Fruit fly (Drosophila melanogaster) whole organism, prepupa: ENCODE measurements around the gene lwr.
A peak's percentile ranks its signal among the peaks of the same experiment; 100 is the strongest.

Source experiments
- CG11294 ChIP-seq: fragments of 200-800 bp; sonication (Bioruptor generic); IDR thresholded peaks from 2 replicates; pipeline ENCODE4 v1.3.6; 2022; ENCODE audit warnings: missing biosample characterization, missing genetic modification characterization
- CG11762 ChIP-seq: fragments of 200-800 bp; sonication (Bioruptor generic); optimal IDR thresholded peaks from 3 replicates; lab custom pipeline; 2016; ENCODE audit warnings: missing biosample characterization, missing genetic modification characterization; ENCODE audit not compliant: insufficient read depth
- CG16779 ChIP-seq: fragments of 200-800 bp; sonication (Bioruptor generic); optimal IDR thresholded peaks from 3 replicates; lab custom pipeline; 2017; ENCODE audit warnings: missing biosample characterization, mild to moderate bottlenecking, missing genetic modification characterization
- CG3032 ChIP-seq: fragments of 200-800 bp; optimal IDR thresholded peaks from 2 replicates; lab custom pipeline; 2019; ENCODE audit warnings: missing biosample characterization, mild to moderate bottlenecking, missing genetic modification characterization, moderate library complexity
- CG8632 ChIP-seq: fragments of 200-800 bp; sonication (Bioruptor generic); optimal IDR thresholded peaks from 3 replicates; lab custom pipeline; 2016; ENCODE audit warnings: missing biosample characterization, missing genetic modification characterization
- CG9139 ChIP-seq: fragments of 200-800 bp; sonication (Bioruptor generic); optimal IDR thresholded peaks from 3 replicates; lab custom pipeline; 2017; ENCODE audit warnings: missing biosample characterization, mild to moderate bottlenecking, missing genetic modification characterization
- Sox14 ChIP-seq: fragments of 200-800 bp; sonication (Bioruptor generic); optimal IDR thresholded peaks from 3 replicates; lab custom pipeline; 2016; ENCODE audit warnings: missing biosample characterization, missing genetic modification characterization
- fkh ChIP-seq: fragments of 200-800 bp; sonication (Bioruptor generic); optimal IDR thresholded peaks from 3 replicates; lab custom pipeline; 2017; ENCODE audit warnings: missing biosample characterization, mild to moderate bottlenecking, missing genetic modification characterization, moderate library complexity
- pdm3 ChIP-seq: fragments of 200-800 bp; sonication (Bioruptor generic); optimal IDR thresholded peaks from 3 replicates; lab custom pipeline; 2016; ENCODE audit warnings: missing biosample characterization, missing genetic modification characterization

DNA sequence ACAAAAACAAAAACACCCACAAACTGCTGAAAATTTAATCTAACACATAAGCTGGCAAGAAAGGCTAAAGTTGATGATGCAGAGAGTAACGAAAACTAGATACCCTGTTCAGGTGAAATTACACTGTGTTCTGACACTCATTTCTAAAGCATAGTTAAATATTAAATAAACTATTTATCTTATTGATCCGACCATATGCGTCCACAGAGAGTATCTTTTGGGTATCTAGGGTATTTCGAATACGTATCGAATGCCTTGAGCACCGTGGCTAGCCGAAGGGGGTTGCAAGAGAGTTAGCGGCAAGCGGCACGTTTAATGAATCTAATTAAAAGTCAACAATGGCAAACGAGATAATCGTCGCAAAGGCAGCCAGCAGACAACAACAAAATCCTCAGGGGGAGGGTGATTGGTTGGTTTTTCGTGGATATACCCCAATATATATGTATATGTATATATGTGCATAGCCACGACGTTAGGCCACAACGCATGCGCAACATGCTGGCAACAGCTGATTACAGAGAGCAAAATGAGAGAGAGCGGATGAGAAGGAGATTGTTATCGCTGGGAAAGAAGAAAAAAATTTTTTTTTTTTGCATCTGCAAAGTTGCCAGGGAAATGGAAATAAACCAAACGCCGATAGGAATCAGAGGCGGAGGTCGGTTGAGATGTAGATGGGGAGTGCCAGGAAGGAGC is 20.3 kb downstream of the lwr start:
- no peak for TF ChIP-seq CG3032 (tag; lab: Kevin White, UChicago)
- peak; percentile 22 for TF ChIP-seq pdm3
- no peak for TF ChIP-seq CG16779 (tag; lab: Kevin White, UChicago)
- no peak for TF ChIP-seq CG9139 (GFP tag; lab: Kevin White, UChicago)
- TF ChIP-seq Sox14 (GFP tag; lab: Kevin White, UChicago) = no peak
- TF ChIP-seq CG8632 (GFP tag; lab: Kevin White, UChicago) = no peak
- TF ChIP-seq CG11294 = no peak
- TF ChIP-seq fkh (GFP tag; lab: Kevin White, UChicago) = peak; percentile 34
- no peak for TF ChIP-seq CG11762 (GFP tag; lab: Kevin White, UChicago)
